Fruit fly (Drosophila melanogaster): ENCODE data around the gene CG15544.
A peak's percentile ranks its signal among the peaks of the same experiment; 100 is the strongest.

Gene CG15544

dm6 chr3R:30888550-30889259 lies 61.1 kb downstream of the CG15544 start, which contains the start of gene Sap-r (continued):
- TF ChIP-seq dmrt99B (tag; optimal IDR thresholded peaks at IDR 0.05) = no peak
- peak; percentile 97 for TF ChIP-seq CG9797 (GFP tag; optimal IDR thresholded peaks at IDR 0.05)
- TF ChIP-seq Hr78 (GFP tag; optimal IDR thresholded peaks at IDR 0.05) = no peak
- no peak for TF ChIP-seq jumu (GFP tag; optimal IDR thresholded peaks at IDR 0.05)
- no peak for TF ChIP-seq pum (GFP tag; optimal IDR thresholded peaks at IDR 0.05)
- TF ChIP-seq CG3163 (GFP tag; optimal IDR thresholded peaks at IDR 0.05) = peak; percentile 48
- peak; percentile 2 for TF ChIP-seq CG12155 (GFP tag; optimal IDR thresholded peaks at IDR 0.05)
- TF ChIP-seq ham (GFP tag; IDR thresholded peaks at IDR 0.05) = no peak
- no peak for TF ChIP-seq Lim3 (GFP tag; IDR thresholded peaks at IDR 0.05)
- TF ChIP-seq Hr51 (GFP tag; optimal IDR thresholded peaks at IDR 0.05) = no peak
- peak; percentile 22 for TF ChIP-seq zfh2 (GFP tag; optimal IDR thresholded peaks at IDR 0.05)
- no peak for TF ChIP-seq jigr1 (GFP tag; IDR thresholded peaks at IDR 0.05)
- peak; percentile 69 for TF ChIP-seq psq (GFP tag; optimal IDR thresholded peaks at IDR 0.05)
- TF ChIP-seq vfl (GFP tag; optimal IDR thresholded peaks at IDR 0.05) = no peak
- TF ChIP-seq Ptx1 (GFP tag; IDR thresholded peaks at IDR 0.05) = no peak
- TF ChIP-seq ken (GFP tag; IDR thresholded peaks at IDR 0.05) = no peak
- TF ChIP-seq CG10565 (GFP tag; optimal IDR thresholded peaks at IDR 0.05) = no peak
- TF ChIP-seq CG14050 (GFP tag; IDR thresholded peaks at IDR 0.05) = no peak
- TF ChIP-seq CG17361 (GFP tag; IDR thresholded peaks at IDR 0.05) = 0 out of 3 replicates have a peak, but pooled peaks have one; percentile 15
- TF ChIP-seq Neu2 (GFP tag; optimal IDR thresholded peaks at IDR 0.05; ENCODE audit: borderline replicate concordance) = no peak
- no peak for TF ChIP-seq Awh (GFP tag; IDR thresholded peaks at IDR 0.05)
- no peak for TF ChIP-seq CG8089 (GFP tag; optimal IDR thresholded peaks at IDR 0.05)
- TF ChIP-seq CG7987 (GFP tag; optimal IDR thresholded peaks at IDR 0.05) = no peak
- TF ChIP-seq sens (GFP tag) = peak; percentile 83
- no peak for TF ChIP-seq TFAM (GFP tag; optimal IDR thresholded peaks at IDR 0.05)
- TF ChIP-seq bcd (GFP tag; optimal IDR thresholded peaks at IDR 0.05) = no peak
- TF ChIP-seq aop (GFP tag; IDR thresholded peaks at IDR 0.05) = no peak
- peak; percentile 92 for TF ChIP-seq CG13287 (GFP tag; IDR thresholded peaks at IDR 0.05; ENCODE audit: partially characterized antibody)
- TF ChIP-seq grau (tag; optimal IDR thresholded peaks at IDR 0.05) = no peak
- TF ChIP-seq CG32772 (GFP tag; IDR thresholded peaks at IDR 0.05) = no peak
- peak; percentile 80 for TF ChIP-seq YL-1 (GFP tag; optimal IDR thresholded peaks at IDR 0.05)
- peak; percentile 91 for TF ChIP-seq stwl (tag; optimal IDR thresholded peaks at IDR 0.05)
- TF ChIP-seq sima (GFP tag; optimal IDR thresholded peaks at IDR 0.05) = no peak
- TF ChIP-seq CG1832 (GFP tag; optimal IDR thresholded peaks at IDR 0.05) = no peak
- no peak for TF ChIP-seq Trl (optimal IDR thresholded peaks at IDR 0.05)
- no peak for TF ChIP-seq Trl (GFP tag; optimal IDR thresholded peaks at IDR 0.05)
- TF ChIP-seq CG4282 (GFP tag; optimal IDR thresholded peaks at IDR 0.05) = no peak
- peak; percentile 98 for TF ChIP-seq pzg (GFP tag; optimal IDR thresholded peaks at IDR 0.05)
- TF ChIP-seq B-H1 (GFP tag; IDR thresholded peaks at IDR 0.05) = no peak; the same call in 2 of the 3 replicates
- no peak for TF ChIP-seq E2f1 (GFP tag; IDR thresholded peaks at IDR 0.05)
- TF ChIP-seq CG3407 (GFP tag; optimal IDR thresholded peaks at IDR 0.05) = no peak
- TF ChIP-seq HLH4C (GFP tag; IDR thresholded peaks at IDR 0.05; ENCODE audit: partially characterized antibody) = peak; percentile 58
- peak; percentile 31 for TF ChIP-seq CG2120 (GFP tag; optimal IDR thresholded peaks at IDR 0.05)
- no peak; the same call in 1 of the 2 replicates for TF ChIP-seq CG31441 (GFP tag; IDR thresholded peaks at IDR 0.05)
- peak; percentile 35 for TF ChIP-seq lab (GFP tag; optimal IDR thresholded peaks at IDR 0.05)
- TF ChIP-seq Fer2 (tag; optimal IDR thresholded peaks at IDR 0.05) = no peak
- no peak for TF ChIP-seq Usf (GFP tag; optimal IDR thresholded peaks at IDR 0.05)
- no peak for TF ChIP-seq Dip2 (GFP tag; IDR thresholded peaks at IDR 0.05)
- no peak for TF ChIP-seq H15 (GFP tag; IDR thresholded peaks at IDR 0.05)
- peak; percentile 72 for TF ChIP-seq Scr (GFP tag; IDR thresholded peaks at IDR 0.05; ENCODE audit: partially characterized antibody)
- no peak for TF ChIP-seq nau (GFP tag; optimal IDR thresholded peaks at IDR 0.05)

Measured in whole organism, embryonic.